Worm (Caenorhabditis elegans): ENCODE measurements around the gene F48E8.8.

ce11 chrIII:5461079-5461478 lies 11.5 kb upstream of the F48E8.8 start, which contains the start of gene F48E8.3:
- TF ChIP-seq him-1 (tag; optimal IDR thresholded peaks at IDR 0.05) (no peak), dao-5 (tag; optimal IDR thresholded peaks at IDR 0.05) (no peak), W03F9.2 (tag; optimal IDR thresholded peaks at IDR 0.05) (no peak)

Measured in whole organism, L4/young adult.